Fruit fly (Drosophila melanogaster) whole organism, adult: ENCODE measurements around the gene kni.

Source experiments
- CG1620 ChIP-seq: fragments of 200-800 bp; sonication (Bioruptor generic); optimal IDR thresholded peaks from 2 replicates; lab custom pipeline; 2016; ENCODE audit warnings: missing biosample characterization, missing genetic modification characterization
- CG33017 ChIP-seq: fragments of 200-800 bp; sonication (Bioruptor generic); optimal IDR thresholded peaks from 2 replicates; lab custom pipeline; 2018; ENCODE audit warnings: missing biosample characterization, mild to moderate bottlenecking, missing genetic modification characterization, moderate library complexity
- CG5204 ChIP-seq: fragments of 200-800 bp; sonication (Bioruptor generic); optimal IDR thresholded peaks from 2 replicates; lab custom pipeline; 2016; ENCODE audit warnings: missing biosample characterization, missing genetic modification characterization
- CG7045 ChIP-seq: fragments of 200-800 bp; sonication (Bioruptor generic); optimal IDR thresholded peaks from 2 replicates; lab custom pipeline; 2017; ENCODE audit warnings: missing biosample characterization, mild to moderate bottlenecking, missing genetic modification characterization
- CG7101 ChIP-seq: fragments of 200-800 bp; sonication (Bioruptor generic); optimal IDR thresholded peaks from 2 replicates; lab custom pipeline; 2018; ENCODE audit warnings: missing biosample characterization, mild to moderate bottlenecking, missing genetic modification characterization, moderate library complexity
- Crg-1 ChIP-seq: fragments of 200-800 bp; sonication (Bioruptor generic); optimal IDR thresholded peaks from 2 replicates; lab custom pipeline; 2016; ENCODE audit warnings: missing biosample characterization, missing genetic modification characterization
- Hr96 ChIP-seq: fragments of 200-800 bp; sonication (Bioruptor generic); optimal IDR thresholded peaks from 2 replicates; lab custom pipeline; 2016; ENCODE audit warnings: missing biosample characterization, missing genetic modification characterization
- Mnt ChIP-seq: fragments of 200-800 bp; sonication (Bioruptor generic); optimal IDR thresholded peaks from 2 replicates; lab custom pipeline; 2016; ENCODE audit warnings: missing biosample characterization, mild to moderate bottlenecking, missing genetic modification characterization
- kay ChIP-seq: fragments of 200-800 bp; sonication (Bioruptor generic); peaks from one replicate; lab custom pipeline; 2016; ENCODE audit warnings: missing biosample characterization, missing genetic modification characterization, borderline replicate concordance

DNA sequence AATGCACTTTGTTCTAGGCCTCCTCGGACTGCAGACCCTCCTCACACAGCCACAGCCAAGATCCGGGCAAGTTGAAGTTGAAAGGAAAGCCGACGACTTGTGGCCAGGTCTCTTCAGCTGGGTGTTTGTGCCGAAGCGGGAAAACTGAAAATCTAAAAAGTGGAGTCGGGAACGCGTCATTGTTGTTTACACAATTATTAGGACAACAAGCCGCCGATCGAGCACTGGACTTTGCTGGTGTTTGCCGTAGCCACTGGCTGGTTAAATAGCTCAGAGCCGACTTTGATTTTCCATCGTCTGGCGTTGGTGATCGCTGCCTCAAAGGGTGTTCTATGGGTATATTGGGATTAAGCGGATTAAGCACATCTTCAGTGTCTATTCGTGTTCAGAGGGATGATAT lies 27.8 kb downstream of the kni start:
- TF ChIP-seq kay (GFP tag; lab: Kevin White, UChicago) = no peak
- no peak for TF ChIP-seq CG7101 (tag; lab: Kevin White, UChicago)
- TF ChIP-seq CG1620 (GFP tag; lab: Kevin White, UChicago) = no peak
- TF ChIP-seq CG7045 (GFP tag; lab: Kevin White, UChicago) = no peak
- no peak for TF ChIP-seq Crg-1 (GFP tag; lab: Kevin White, UChicago)
- no peak for TF ChIP-seq CG5204 (GFP tag; lab: Kevin White, UChicago)
- no peak for TF ChIP-seq CG33017 (tag; lab: Kevin White, UChicago)
- TF ChIP-seq Mnt (GFP tag; lab: Kevin White, UChicago) = no peak
- no peak for TF ChIP-seq Hr96 (GFP tag; lab: Kevin White, UChicago)
